Fruit fly (Drosophila melanogaster): ENCODE measurements around the gene CG15533.

CG15533 gene

dm6 chr3R:30450224-30450623 lies 21.6 kb downstream of the CG15533 start (continued):
- peak; percentile 79 for TF ChIP-seq her (GFP tag; optimal IDR thresholded peaks at IDR 0.05)
- peak; percentile 22 for TF ChIP-seq fu2 (GFP tag; optimal IDR thresholded peaks at IDR 0.05)
- TF ChIP-seq az2 (GFP tag; optimal IDR thresholded peaks at IDR 0.05), result peak; percentile 45
- TF ChIP-seq dimm (GFP tag; IDR thresholded peaks at IDR 0.05), result no peak
- TF ChIP-seq CG4360 (GFP tag; IDR thresholded peaks at IDR 0.05), result peak; percentile 69
- TF ChIP-seq Abd-B (GFP tag; optimal IDR thresholded peaks at IDR 0.05), result no peak
- TF ChIP-seq bab2 (GFP tag; optimal IDR thresholded peaks at IDR 0.05), result peak; percentile 85
- TF ChIP-seq CG34224 (GFP tag; IDR thresholded peaks at IDR 0.05; ENCODE audit: partially characterized antibody), result peak; percentile 52; the same call in 1 of the 3 replicates
- peak; percentile 61 for TF ChIP-seq CG12104 (GFP tag; optimal IDR thresholded peaks at IDR 0.05)
- peak; percentile 31 for TF ChIP-seq CG10543 (GFP tag; optimal IDR thresholded peaks at IDR 0.05)
- peak; percentile 14 for TF ChIP-seq Nf-YB (GFP tag; optimal IDR thresholded peaks at IDR 0.05)
- TF ChIP-seq CG17385 (GFP tag; optimal IDR thresholded peaks at IDR 0.05), result peak; percentile 70
- peak; percentile 67 for TF ChIP-seq CG12659 (GFP tag; optimal IDR thresholded peaks at IDR 0.05)
- TF ChIP-seq Scr (GFP tag; IDR thresholded peaks at IDR 0.05; ENCODE audit: partially characterized antibody), result no peak
- TF ChIP-seq zf30C (GFP tag; optimal IDR thresholded peaks at IDR 0.05), result no peak
- TF ChIP-seq CG6654 (GFP tag; optimal IDR thresholded peaks at IDR 0.05), result peak; percentile 22
- TF ChIP-seq Hmr (GFP tag; optimal IDR thresholded peaks at IDR 0.05), result peak; percentile 90
- 0 out of 2 replicates have a peak, but pooled peaks have one; percentile 13 for TF ChIP-seq crol (GFP tag; IDR thresholded peaks at IDR 0.05)
- TF ChIP-seq CG8290 (GFP tag; optimal IDR thresholded peaks at IDR 0.05), result peak; percentile 77
- peak; percentile 50 to 79 for TF ChIP-seq CG8290 (tag; optimal IDR thresholded peaks at IDR 0.05)
- TF ChIP-seq BtbVII (GFP tag; optimal IDR thresholded peaks at IDR 0.05), result peak; percentile 90
- TF ChIP-seq tin (GFP tag; optimal IDR thresholded peaks at IDR 0.05), result peak; percentile 55
- peak; percentile 26 for TF ChIP-seq CG8388 (GFP tag; optimal IDR thresholded peaks at IDR 0.05)
- TF ChIP-seq CG2120 (GFP tag; optimal IDR thresholded peaks at IDR 0.05), result peak; percentile 75
- TF ChIP-seq MTF-1 (GFP tag; optimal IDR thresholded peaks at IDR 0.05; ENCODE audit: borderline replicate concordance), result peak; percentile 90
- peak; percentile 74 for TF ChIP-seq CG8944 (GFP tag; optimal IDR thresholded peaks at IDR 0.05)
- TF ChIP-seq CG10366 (GFP tag; IDR thresholded peaks at IDR 0.05), result peak; percentile 69
- TF ChIP-seq Ada2b (GFP tag; IDR thresholded peaks at IDR 0.05), result peak; percentile 51; the same call in 1 of the 2 replicates
- peak; percentile 71 for TF ChIP-seq CG2678 (tag; optimal IDR thresholded peaks at IDR 0.05)
- TF ChIP-seq CG43689 (GFP tag; IDR thresholded peaks at IDR 0.05), result peak; percentile 66
- no peak for TF ChIP-seq CG13123 (GFP tag; optimal IDR thresholded peaks at IDR 0.05)
- no peak for TF ChIP-seq trem (tag; optimal IDR thresholded peaks at IDR 0.05)
- no peak for TF ChIP-seq fd102C (GFP tag; optimal IDR thresholded peaks at IDR 0.05)
- peak; percentile 50 for TF ChIP-seq CG12219 (GFP tag; optimal IDR thresholded peaks at IDR 0.05)
- TF ChIP-seq CG18262 (tag; optimal IDR thresholded peaks at IDR 0.05), result no peak
- no peak for TF ChIP-seq esg (GFP tag; conservative IDR thresholded peaks at IDR 0.05)
- TF ChIP-seq disco-r (GFP tag; optimal IDR thresholded peaks at IDR 0.05), result peak; percentile 82
- no peak for TF ChIP-seq usp (GFP tag; optimal IDR thresholded peaks at IDR 0.05)
- TF ChIP-seq CG15479 (GFP tag; optimal IDR thresholded peaks at IDR 0.05), result no peak
- TF ChIP-seq CG12236 (GFP tag; optimal IDR thresholded peaks at IDR 0.05), result peak; percentile 86
- TF ChIP-seq run (tag; optimal IDR thresholded peaks at IDR 0.05), result no peak
- peak; percentile 59 for TF ChIP-seq jumu (GFP tag; optimal IDR thresholded peaks at IDR 0.05)
- TF ChIP-seq Mrtf (GFP tag; IDR thresholded peaks at IDR 0.05), result peak; percentile 62; the same call in 2 of the 3 replicates
- TF ChIP-seq insv (GFP tag; optimal IDR thresholded peaks at IDR 0.05), result no peak
- no peak for TF ChIP-seq tll (GFP tag; optimal IDR thresholded peaks at IDR 0.05)
- peak; percentile 88 for TF ChIP-seq tio (GFP tag; optimal IDR thresholded peaks at IDR 0.05)
- peak; percentile 29; the same call in 1 of the 2 replicates for TF ChIP-seq Ptx1 (GFP tag; IDR thresholded peaks at IDR 0.05)
- TF ChIP-seq dysf (GFP tag; IDR thresholded peaks at IDR 0.05), result peak; percentile 45; the same call in 1 of the 3 replicates
- no peak for TF ChIP-seq hth (optimal IDR thresholded peaks at IDR 0.05)
- TF ChIP-seq E2f1 (GFP tag; IDR thresholded peaks at IDR 0.05), result peak; percentile 71
- TF ChIP-seq ap (GFP tag; IDR thresholded peaks at IDR 0.05), result no peak

Measured in whole organism, embryonic.